Fruit fly (Drosophila melanogaster): ENCODE data around the gene CG42828.

dm6 chr3R:23327707-23328106 lies 45.8 kb upstream of the CG42828 start:
- no peak for TF ChIP-seq psq (optimal IDR thresholded peaks at IDR 0.05)
- TF ChIP-seq pan (optimal IDR thresholded peaks at IDR 0.05) = no peak
